Worm (Caenorhabditis elegans): ENCODE measurements around the gene C06A1.6.

ce11 chrII:10545213-10545612 is 19.3 kb downstream of the C06A1.6 start:
- no peak for TF ChIP-seq dpl-1 (GFP tag; optimal IDR thresholded peaks at IDR 0.05)
- no peak for TF ChIP-seq gei-8 (GFP tag; optimal IDR thresholded peaks at IDR 0.05)
- TF ChIP-seq lin-29 (GFP tag; IDR thresholded peaks at IDR 0.05): no peak
- TF ChIP-seq zag-1 (tag; optimal IDR thresholded peaks at IDR 0.05): no peak
